Worm (Caenorhabditis elegans): ENCODE data around the gene K07C11.10.

The K07C11.10 gene

ce11 chrV:8183384-8183783, 43.3 kb downstream of the K07C11.10 start, which contains the start of gene srp-8:
Gene srp-8, plus strand, starts transcription at chrV:8183684.
- TF ChIP-seq zim-3 (tag; optimal IDR thresholded peaks at IDR 0.05) (no peak), cebp-1 (GFP tag; IDR thresholded peaks at IDR 0.05) (peak; percentile 59; the same call in 1 of the 2 replicates), cebp-1 (tag; optimal IDR thresholded peaks at IDR 0.05) (no peak), Y95B8A.8 (GFP tag; IDR thresholded peaks at IDR 0.05) (no peak)

- peak; percentile 64; the same call in 1 of the 2 replicates for TF ChIP-seq mcd-1 (GFP tag; IDR thresholded peaks at IDR 0.05)
Observed at ce11 chrV:8180745-8181144, 46.0 kb downstream of the K07C11.10 start.

- TF ChIP-seq bed-2 (GFP tag; IDR thresholded peaks at IDR 0.05) (no peak), ekl-4 (GFP tag; IDR thresholded peaks at IDR 0.05) (no peak), aptf-3 (GFP tag; IDR thresholded peaks at IDR 0.05) (no peak), tbx-9 (tag; optimal IDR thresholded peaks at IDR 0.05; ENCODE audit: borderline replicate concordance) (no peak), F57C9.4 (tag; optimal IDR thresholded peaks at IDR 0.05) (no peak), rec-8 (tag; optimal IDR thresholded peaks at IDR 0.05) (no peak), madf-8 (GFP tag; conservative IDR thresholded peaks at IDR 0.05) (no peak), die-1 (tag; optimal IDR thresholded peaks at IDR 0.05) (no peak), lin-26 (GFP tag; IDR thresholded peaks at IDR 0.05) (peak; percentile 55; the same call in 1 of the 2 replicates), sea-2 (GFP tag; IDR thresholded peaks at IDR 0.05) (no peak), Y53F4B.3 (GFP tag; IDR thresholded peaks at IDR 0.05) (no peak), dox-1 (GFP tag; IDR thresholded peaks at IDR 0.05) (no peak; the same call in 1 of the 2 replicates), ceh-40 (GFP tag; IDR thresholded peaks at IDR 0.05) (no peak), akir-1 (GFP tag; optimal IDR thresholded peaks at IDR 0.05) (no peak), nhr-179 (tag; optimal IDR thresholded peaks at IDR 0.05) (no peak), T07F8.4 (tag; optimal IDR thresholded peaks at IDR 0.05) (no peak), zfh-2 (GFP tag; conservative IDR thresholded peaks at IDR 0.05) (no peak), nhr-80 (tag; optimal IDR thresholded peaks at IDR 0.05) (peak; percentile 27), xnd-1 (tag; optimal IDR thresholded peaks at IDR 0.05) (no peak), hlh-12 (tag; optimal IDR thresholded peaks at IDR 0.05) (no peak), F37B4.10 (GFP tag; IDR thresholded peaks at IDR 0.05) (no peak), ztf-26 (tag; optimal IDR thresholded peaks at IDR 0.05) (peak; percentile 26), hlh-26 (GFP tag; conservative IDR thresholded peaks at IDR 0.05) (no peak), sptf-2 (GFP tag; optimal IDR thresholded peaks at IDR 0.05) (no peak), lin-40 (tag; optimal IDR thresholded peaks at IDR 0.05) (peak; percentile 31), mxl-1 (tag; optimal IDR thresholded peaks at IDR 0.05) (no peak), madf-6 (GFP tag; IDR thresholded peaks at IDR 0.05) (0 out of 2 replicates have a peak, but pooled peaks have one; percentile 28), madf-3 (GFP tag; IDR thresholded peaks at IDR 0.05) (no peak), F33H1.4 (GFP tag; IDR thresholded peaks at IDR 0.05) (0 out of 2 replicates have a peak, but pooled peaks have one; percentile 10), ztf-22 (GFP tag; optimal IDR thresholded peaks at IDR 0.05) (no peak), ztf-25 (GFP tag; IDR thresholded peaks at IDR 0.05) (0 out of 2 replicates have a peak, but pooled peaks have one; percentile 44), attf-3 (GFP tag; conservative IDR thresholded peaks at IDR 0.05) (peak; percentile 60), hrde-1 (tag; optimal IDR thresholded peaks at IDR 0.05; ENCODE audit: borderline replicate concordance) (no peak), egrh-3 (GFP tag; IDR thresholded peaks at IDR 0.05) (peak; percentile 33; the same call in 1 of the 2 replicates), chd-7 (tag; optimal IDR thresholded peaks at IDR 0.05) (no peak), athp-1 (tag; optimal IDR thresholded peaks at IDR 0.05) (no peak), ceh-27 (GFP tag; optimal IDR thresholded peaks at IDR 0.05) (no peak), mcd-1 (GFP tag; IDR thresholded peaks at IDR 0.05) (peak; percentile 84), Y67H2A.10 (GFP tag; conservative IDR thresholded peaks at IDR 0.05) (0 out of 2 replicates have a peak, but pooled peaks have one; percentile 24), ceh-91 (GFP tag; IDR thresholded peaks at IDR 0.05) (no peak), ceh-100 (GFP tag; IDR thresholded peaks at IDR 0.05) (peak; percentile 89)
Observed at ce11 chrV:8178914-8179542, 47.7 kb downstream of the K07C11.10 start, which contains the start of gene srp-7. Gene srp-7, plus strand, starts transcription at chrV:8179126.

Measured in whole organism, young adult.